Worm (Caenorhabditis elegans) whole organism, late embryonic: ENCODE results near the gene folt-2.

Source experiments
- madf-2 ChIP-seq: sonication (generic microtip); optimal IDR thresholded peaks from 2 replicates; lab custom pipeline; 2017; ENCODE audit warnings: missing genetic modification characterization, missing compliant biosample characterization
- tbx-2 ChIP-seq: sonication (generic microtip); optimal IDR thresholded peaks from 2 replicates; lab custom pipeline; 2016; ENCODE audit warnings: missing genetic modification characterization, missing compliant biosample characterization

- TF ChIP-seq madf-2 (no peak), tbx-2 (tag; lab: Kevin White, UChicago) (no peak)
These were observed 26.3 kb downstream of the folt-2 start, which contains the start of gene ugt-53 for ce11 chrV:2849071-2849470.
